Worm (Caenorhabditis elegans) whole organism, late embryonic: ENCODE measurements around the gene prx-3.

Experiments
- C08G9.2 ChIP-seq: sonication (generic microtip); optimal IDR thresholded peaks from 2 replicates; lab custom pipeline; 2016; ENCODE audit warnings: mild to moderate bottlenecking, missing genetic modification characterization, moderate library complexity, missing compliant biosample characterization
- F13H6.1 ChIP-seq: sonication (generic microtip); optimal IDR thresholded peaks from 2 replicates; lab custom pipeline; 2016; ENCODE audit warnings: missing genetic modification characterization, missing compliant biosample characterization
- K02D7.2 ChIP-seq: sonication (generic microtip); optimal IDR thresholded peaks from 2 replicates; lab custom pipeline; 2017; ENCODE audit warnings: mild to moderate bottlenecking, missing genetic modification characterization, missing compliant biosample characterization
- K09A11.1 ChIP-seq: sonication (generic microtip); optimal IDR thresholded peaks from 2 replicates; lab custom pipeline; 2017; ENCODE audit warnings: antibody characterized with exemption, mild to moderate bottlenecking, missing genetic modification characterization, missing compliant biosample characterization; ENCODE audit not compliant: insufficient read depth
- T23F11.4 ChIP-seq: fragments of 200-800 bp; sonication (Bioruptor generic); optimal IDR thresholded peaks from 2 replicates; lab custom pipeline; 2018; ENCODE audit warnings: mild to moderate bottlenecking, missing genetic modification characterization, missing compliant biosample characterization
- Y22D7AL.16 ChIP-seq: sonication (generic microtip); optimal IDR thresholded peaks from 2 replicates; lab custom pipeline; 2016; ENCODE audit warnings: missing genetic modification characterization, missing compliant biosample characterization
- ahr-1 ChIP-seq: sonication (generic microtip); optimal IDR thresholded peaks from 2 replicates; lab custom pipeline; 2016; ENCODE audit warnings: missing genetic modification characterization, missing compliant biosample characterization
- ama-1 ChIP-seq: fragments of 150-350 bp; optimal IDR thresholded peaks from 2 replicates; lab custom pipeline; 2014
- ceh-14 ChIP-seq: sonication (generic microtip); optimal IDR thresholded peaks from 2 replicates; lab custom pipeline; 2016; ENCODE audit warnings: missing genotype, missing genetic modification characterization, missing compliant biosample characterization
- ceh-18 ChIP-seq: sonication (generic microtip); optimal IDR thresholded peaks from 2 replicates; lab custom pipeline; 2016; ENCODE audit warnings: missing genetic modification characterization, missing compliant biosample characterization
- ceh-19 ChIP-seq: fragments of 200-800 bp; sonication (Bioruptor generic); optimal IDR thresholded peaks from 2 replicates; lab custom pipeline; 2018; ENCODE audit warnings: mild to moderate bottlenecking, missing genetic modification characterization, missing compliant biosample characterization
- ceh-2 ChIP-seq: sonication (generic microtip); optimal IDR thresholded peaks from 2 replicates; lab custom pipeline; 2016; ENCODE audit warnings: missing genotype, missing genetic modification characterization, missing compliant biosample characterization
- ceh-22 ChIP-seq: sonication (generic microtip); optimal IDR thresholded peaks from 2 replicates; lab custom pipeline; 2017; ENCODE audit warnings: missing biosample characterization, missing genetic modification characterization
- ceh-34 ChIP-seq: sonication (generic microtip); optimal IDR thresholded peaks from 2 replicates; lab custom pipeline; 2016; ENCODE audit warnings: mild to moderate bottlenecking, missing genetic modification characterization, missing compliant biosample characterization
- ceh-45 ChIP-seq: fragments of 200-800 bp; sonication (Bioruptor generic); IDR thresholded peaks from 2 replicates; pipeline ENCODE4 v1.3.6; 2022; ENCODE audit warnings: missing genetic modification reagents, missing genetic modification characterization, missing compliant biosample characterization
- ceh-6 ChIP-seq: fragments of 200-800 bp; sonication (Bioruptor generic); optimal IDR thresholded peaks from 2 replicates; lab custom pipeline; 2018; ENCODE audit warnings: mild to moderate bottlenecking, missing genetic modification characterization, missing compliant biosample characterization
- ceh-9 ChIP-seq: sonication (generic microtip); optimal IDR thresholded peaks from 2 replicates; lab custom pipeline; 2016; ENCODE audit warnings: mild to moderate bottlenecking, missing genetic modification characterization, inconsistent platforms, missing compliant biosample characterization
- dmd-4 ChIP-seq: sonication (generic microtip); optimal IDR thresholded peaks from 2 replicates; lab custom pipeline; 2016; ENCODE audit warnings: borderline replicate concordance, missing genetic modification characterization, missing compliant biosample characterization
- dve-1 ChIP-seq: sonication (generic microtip); optimal IDR thresholded peaks from 2 replicates; lab custom pipeline; 2017; ENCODE audit warnings: antibody characterized with exemption, mild to moderate bottlenecking, missing genetic modification characterization, missing compliant biosample characterization
- elt-2 ChIP-seq: sonication (generic microtip); optimal IDR thresholded peaks from 2 replicates; lab custom pipeline; 2016; ENCODE audit warnings: missing genetic modification reagents, missing genetic modification characterization, missing compliant biosample characterization
- elt-4 ChIP-seq: sonication (generic microtip); optimal IDR thresholded peaks from 2 replicates; lab custom pipeline; 2016; ENCODE audit warnings: missing genetic modification characterization, missing compliant biosample characterization
- ets-4 ChIP-seq: sonication (generic microtip); optimal IDR thresholded peaks from 2 replicates; lab custom pipeline; 2016; ENCODE audit warnings: missing genetic modification characterization, missing compliant biosample characterization
- eyg-1 ChIP-seq: sonication (generic microtip); optimal IDR thresholded peaks from 2 replicates; lab custom pipeline; 2016; ENCODE audit warnings: missing genotype, missing genetic modification characterization, missing compliant biosample characterization
- fkh-6 ChIP-seq: sonication (generic microtip); optimal IDR thresholded peaks from 2 replicates; lab custom pipeline; 2016; ENCODE audit warnings: missing genetic modification characterization, missing compliant biosample characterization
- hlh-30 ChIP-seq: sonication (generic microtip); optimal IDR thresholded peaks from 2 replicates; lab custom pipeline; 2017; ENCODE audit warnings: antibody characterized with exemption, missing genetic modification characterization, missing compliant biosample characterization; ENCODE audit not compliant: insufficient read depth
- hlh-6 ChIP-seq: sonication (generic microtip); optimal IDR thresholded peaks from 2 replicates; lab custom pipeline; 2016; ENCODE audit warnings: missing genotype, missing genetic modification characterization, missing compliant biosample characterization
- hlh-8 ChIP-seq: sonication (generic microtip); optimal IDR thresholded peaks from 2 replicates; lab custom pipeline; 2016; ENCODE audit warnings: missing genotype, missing genetic modification characterization, missing compliant biosample characterization
- lim-6 ChIP-seq: sonication (generic microtip); optimal IDR thresholded peaks from 2 replicates; lab custom pipeline; 2016; ENCODE audit warnings: missing genetic modification characterization, missing compliant biosample characterization
- madf-2 ChIP-seq: sonication (generic microtip); optimal IDR thresholded peaks from 2 replicates; lab custom pipeline; 2017; ENCODE audit warnings: missing genetic modification characterization, missing compliant biosample characterization
- nfya-1 ChIP-seq: sonication (generic microtip); optimal IDR thresholded peaks from 2 replicates; lab custom pipeline; 2017; ENCODE audit warnings: missing genetic modification characterization, mild to moderate bottlenecking, missing compliant biosample characterization, antibody characterized with exemption, moderate library complexity
- nhr-11 ChIP-seq: fragments of 150-350 bp; optimal IDR thresholded peaks from 2 replicates; lab custom pipeline; 2014; ENCODE audit warnings: missing biosample characterization, missing genetic modification characterization
- nhr-232 ChIP-seq: sonication (generic microtip); optimal IDR thresholded peaks from 2 replicates; lab custom pipeline; 2016; ENCODE audit warnings: missing genetic modification characterization, missing compliant biosample characterization
- pag-3 ChIP-seq: sonication (generic microtip); optimal IDR thresholded peaks from 2 replicates; lab custom pipeline; 2016; ENCODE audit warnings: missing compliant biosample characterization, missing genetic modification characterization, borderline replicate concordance
- pat-9 ChIP-seq: fragments of 200-800 bp; sonication (Bioruptor generic); optimal IDR thresholded peaks from 2 replicates; lab custom pipeline; 2018; ENCODE audit warnings: mild to moderate bottlenecking, missing genetic modification characterization, moderate library complexity, missing compliant biosample characterization
- pax-1 ChIP-seq: fragments of 150-350 bp; optimal IDR thresholded peaks from 2 replicates; lab custom pipeline; 2014; ENCODE audit warnings: missing biosample characterization, missing genetic modification characterization
- pqm-1 ChIP-seq: sonication (generic microtip); optimal IDR thresholded peaks from 2 replicates; lab custom pipeline; 2016; ENCODE audit warnings: missing genetic modification characterization, missing compliant biosample characterization
- pros-1 ChIP-seq: fragments of 150-350 bp; optimal IDR thresholded peaks from 2 replicates; lab custom pipeline; 2014; ENCODE audit warnings: missing biosample characterization, missing genetic modification reagents, missing genetic modification characterization
- rnt-1 ChIP-seq: sonication (generic microtip); optimal IDR thresholded peaks from 2 replicates; lab custom pipeline; 2016; ENCODE audit warnings: missing genetic modification characterization, missing compliant biosample characterization
- sdc-2 ChIP-seq: sonication (generic microtip); optimal IDR thresholded peaks from 2 replicates; lab custom pipeline; 2016; ENCODE audit warnings: missing genotype, missing genetic modification characterization, missing compliant biosample characterization
- sox-2 ChIP-seq: fragments of 200-800 bp; sonication (Bioruptor generic); IDR thresholded peaks from 2 replicates; pipeline ENCODE4 v1.3.6; 2022; ENCODE audit warnings: missing genetic modification reagents, missing genetic modification characterization, missing compliant biosample characterization
- syd-9 ChIP-seq: sonication (generic microtip); optimal IDR thresholded peaks from 2 replicates; lab custom pipeline; 2016; ENCODE audit warnings: mild to moderate bottlenecking, missing genetic modification characterization, moderate library complexity, missing compliant biosample characterization
- tbx-7 ChIP-seq: sonication (generic microtip); optimal IDR thresholded peaks from 2 replicates; lab custom pipeline; 2016; ENCODE audit warnings: missing genotype, missing genetic modification characterization, missing compliant biosample characterization
- unc-3 ChIP-seq, 2 experiments: fragments of 200-800 bp in 1 of 2; sonication (Bioruptor generic) in 1 of 2; sonication (generic microtip) in 1 of 2; conservative IDR thresholded peaks in 1 of 2; optimal IDR thresholded peaks in 1 of 2; 2 replicates each; pipeline versions ENCODE4 v1.3.6 to Lab custom; 2016 to 2022; ENCODE audit warnings: missing compliant biosample characterization in 2 of 2, missing genetic modification characterization in 2 of 2, missing genetic modification reagents in 1 of 2
- unc-42 ChIP-seq: sonication (generic microtip); optimal IDR thresholded peaks from 2 replicates; lab custom pipeline; 2016; ENCODE audit warnings: missing genotype, missing genetic modification characterization, missing compliant biosample characterization
- unc-55 ChIP-seq: sonication (generic microtip); optimal IDR thresholded peaks from 2 replicates; lab custom pipeline; 2017; ENCODE audit warnings: missing biosample characterization, missing genetic modification reagents, missing genetic modification characterization
- unc-86 ChIP-seq: sonication (generic microtip); optimal IDR thresholded peaks from 2 replicates; lab custom pipeline; 2016; ENCODE audit warnings: missing genetic modification characterization, missing compliant biosample characterization
- zip-5 ChIP-seq: sonication (generic microtip); optimal IDR thresholded peaks from 2 replicates; lab custom pipeline; 2016; ENCODE audit warnings: missing genetic modification characterization, missing compliant biosample characterization
- ztf-16 ChIP-seq: sonication (generic microtip); optimal IDR thresholded peaks from 2 replicates; lab custom pipeline; 2017; ENCODE audit warnings: missing genetic modification characterization, missing compliant biosample characterization

prx-3 gene

ce11 chrX:6093046-6093445 is 19.7 kb downstream of the prx-3 start, which contains the start of gene C15H9.5:
TSS of gene C15H9.5 (plus strand) at chrX:6093300.
- TF ChIP-seq nfya-1 (tag; lab: Kevin White, UChicago) (peak; percentile 43), Y22D7AL.16 (tag; lab: Kevin White, UChicago) (no peak), ceh-9 (tag; lab: Kevin White, UChicago) (no peak)

DNA sequence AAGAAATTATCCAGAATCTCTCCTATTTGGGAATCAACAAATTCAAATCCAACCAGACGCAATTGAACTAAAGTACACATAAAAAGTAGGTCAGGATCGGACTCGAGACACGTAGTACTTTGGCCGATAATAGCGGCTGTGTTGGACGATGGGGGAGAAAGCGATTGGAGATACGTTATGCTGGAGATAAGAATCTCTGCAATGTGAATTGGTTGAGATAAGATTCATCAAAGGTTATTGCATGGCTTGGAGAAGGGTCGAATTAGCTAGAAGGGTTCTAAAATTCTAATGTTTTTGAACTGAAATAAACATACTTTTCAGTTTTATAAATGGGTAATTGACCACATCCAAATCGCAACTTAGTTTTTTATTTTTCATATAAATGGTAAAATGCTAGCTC is 20.2 kb downstream of the prx-3 start:
- TF ChIP-seq rnt-1 (tag; lab: Kevin White, UChicago) (peak; percentile 13), syd-9 (tag; lab: Kevin White, UChicago) (no peak)
- TF ChIP-seq, all 69 proteins: peak for 1

DNA sequence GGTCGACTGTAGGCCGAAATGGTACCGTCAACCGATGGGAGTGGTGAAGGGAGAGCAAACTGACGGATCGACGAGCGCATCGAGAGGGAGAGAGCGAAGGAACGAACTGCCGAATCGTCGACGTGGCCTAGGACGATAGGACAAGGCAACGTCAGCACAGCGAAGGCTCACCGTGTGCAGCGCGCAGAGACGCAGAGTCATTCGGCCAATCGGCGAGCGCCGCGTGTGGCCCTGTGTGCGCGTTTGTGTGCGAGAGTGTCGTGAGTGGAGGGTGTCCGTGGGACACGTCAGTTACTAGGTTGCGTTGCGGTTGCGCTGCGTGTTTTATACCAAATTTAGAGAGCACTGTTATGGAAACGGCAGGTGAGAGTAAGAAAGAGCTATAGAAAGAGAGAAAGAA is 20.8 kb downstream of the prx-3 start, which contains the start of gene hsp-3:
TSS of gene hsp-3 (minus strand) at position 158 of the 400 bp plus-strand sequence.
- TF ChIP-seq ceh-22 (tag; lab: Kevin White, UChicago) (peak; percentile 81), sox-2 (GFP tag; lab: Robert Waterston, UW) (peak; percentile 12), unc-55 (GFP tag; lab: Kevin White, UChicago) (peak; percentile 91), C08G9.2 (peak; percentile 28), syd-9 (tag; lab: Kevin White, UChicago) (peak; percentile 71), hlh-8 (peak; percentile 54), unc-42 (peak; percentile 79), zip-5 (tag; lab: Kevin White, UChicago) (no peak), F13H6.1 (tag; lab: Kevin White, UChicago) (peak; percentile 63), T23F11.4 (GFP tag; lab: Kevin White, UChicago) (peak; percentile 86), sdc-2 (tag; lab: Kevin White, UChicago) (peak; percentile 86), pat-9 (peak; percentile 52), ceh-6 (GFP tag; lab: Kevin White, UChicago) (peak; percentile 4), pros-1 (peak; percentile 85), madf-2 (no peak), ceh-9 (tag; lab: Kevin White, UChicago) (no peak), ceh-2 (peak; percentile 47), ceh-34 (tag; lab: Kevin White, UChicago) (peak; percentile 95), K09A11.1 (tag; lab: Kevin White, UChicago) (peak; percentile 37), hlh-30 (tag; lab: Kevin White, UChicago) (peak; percentile 85), nhr-11 (tag; lab: Kevin White, UChicago) (no peak), pqm-1 (tag; lab: Kevin White, UChicago) (peak; percentile 88), ceh-45 (no peak), ztf-16 (tag; lab: Kevin White, UChicago) (peak; percentile 69), fkh-6 (tag; lab: Kevin White, UChicago) (no peak), eyg-1 (tag; lab: Kevin White, UChicago) (peak; percentile 67), pag-3 (tag; lab: Kevin White, UChicago) (no peak), ceh-19 (GFP tag; lab: Kevin White, UChicago) (peak; percentile 50), unc-86 (tag; lab: Kevin White, UChicago) (peak; percentile 1), dmd-4 (tag; lab: Kevin White, UChicago) (no peak), hlh-6 (peak; percentile 12), pax-1 (tag; lab: Kevin White, UChicago) (peak; percentile 10), ceh-18 (tag; lab: Kevin White, UChicago) (peak; percentile 79), ahr-1 (tag; lab: Kevin White, UChicago) (peak; percentile 21), ama-1 (lab: Kevin White, UChicago) (no peak), nfya-1 (tag; lab: Kevin White, UChicago) (peak; percentile 100), ets-4 (tag; lab: Kevin White, UChicago) (peak; percentile 84), nhr-232 (no peak), elt-4 (tag; lab: Kevin White, UChicago) (no peak), elt-2 (tag; lab: Kevin White, UChicago) (peak; percentile 81), dve-1 (peak; percentile 55), unc-3 (GFP tag; conservative IDR thresholded peaks at IDR 0.05; lab: Robert Waterston, UW) (no peak), unc-3 (tag; optimal IDR thresholded peaks at IDR 0.05; lab: Kevin White, UChicago) (no peak), ceh-14 (peak; percentile 67), tbx-7 (peak; percentile 66), rnt-1 (tag; lab: Kevin White, UChicago) (peak; percentile 75), lim-6 (tag; lab: Kevin White, UChicago) (peak; percentile 40), K02D7.2 (tag; lab: Kevin White, UChicago) (no peak)
